Fruit fly (Drosophila melanogaster) whole organism, prepupa: ENCODE measurements around the gene CG6059.

ENCODE experiments used
- Blimp-1 ChIP-seq: fragments of 200-800 bp; sonication (Bioruptor generic); optimal IDR thresholded peaks from 3 replicates; lab custom pipeline; 2017; ENCODE audit warnings: missing biosample characterization, missing genetic modification characterization, mild to moderate bottlenecking, moderate library complexity, missing genetic modification reagents
- CG10669 ChIP-seq: fragments of 200-800 bp; sonication (Bioruptor generic); optimal IDR thresholded peaks from 3 replicates; lab custom pipeline; 2018; ENCODE audit warnings: missing biosample characterization, mild to moderate bottlenecking, missing genetic modification characterization, moderate library complexity
- CG11762 ChIP-seq: fragments of 200-800 bp; sonication (Bioruptor generic); optimal IDR thresholded peaks from 3 replicates; lab custom pipeline; 2016; ENCODE audit warnings: missing biosample characterization, missing genetic modification characterization; ENCODE audit not compliant: insufficient read depth
- CG1621 ChIP-seq: fragments of 200-800 bp; sonication (Bioruptor generic); optimal IDR thresholded peaks from 3 replicates; lab custom pipeline; 2018; ENCODE audit warnings: missing biosample characterization, mild to moderate bottlenecking, missing genetic modification characterization
- CG3032 ChIP-seq: fragments of 200-800 bp; optimal IDR thresholded peaks from 2 replicates; lab custom pipeline; 2019; ENCODE audit warnings: missing biosample characterization, mild to moderate bottlenecking, missing genetic modification characterization, moderate library complexity
- CG32006 ChIP-seq: fragments of 200-800 bp; sonication (Bioruptor generic); optimal IDR thresholded peaks from 3 replicates; lab custom pipeline; 2017; ENCODE audit warnings: missing biosample characterization, mild to moderate bottlenecking, missing genetic modification characterization
- CG34406 ChIP-seq: fragments of 200-800 bp; sonication (Bioruptor generic); optimal IDR thresholded peaks from 3 replicates; lab custom pipeline; 2016; ENCODE audit warnings: missing biosample characterization, missing genetic modification characterization
- CG3919 ChIP-seq: fragments of 200-800 bp; sonication (Bioruptor generic); optimal IDR thresholded peaks from 3 replicates; lab custom pipeline; 2016; ENCODE audit warnings: missing biosample characterization, missing genetic modification characterization
- CG4318 ChIP-seq: fragments of 200-800 bp; sonication (Bioruptor generic); optimal IDR thresholded peaks from 3 replicates; lab custom pipeline; 2017; ENCODE audit warnings: missing biosample characterization, mild to moderate bottlenecking, missing genetic modification characterization
- CG6163 ChIP-seq: fragments of 200-800 bp; sonication (Bioruptor generic); IDR thresholded peaks from 3 replicates; pipeline ENCODE4 v1.3.6; 2022; ENCODE audit warnings: missing biosample characterization, missing genetic modification characterization
- CG6276 ChIP-seq: fragments of 200-800 bp; sonication (Bioruptor generic); optimal IDR thresholded peaks from 2 replicates; lab custom pipeline; 2017; ENCODE audit warnings: missing biosample characterization, mild to moderate bottlenecking, missing genetic modification characterization
- CG6792 ChIP-seq: fragments of 200-800 bp; sonication (Bioruptor generic); optimal IDR thresholded peaks from 3 replicates; lab custom pipeline; 2016; ENCODE audit warnings: missing biosample characterization, missing genetic modification characterization
- CG6808 ChIP-seq: fragments of 200-800 bp; sonication (Bioruptor generic); optimal IDR thresholded peaks from 3 replicates; lab custom pipeline; 2017; ENCODE audit warnings: missing biosample characterization, missing genetic modification characterization, mild to moderate bottlenecking, moderate library complexity, missing genetic modification reagents
- CG6854 ChIP-seq: fragments of 200-800 bp; sonication (Bioruptor generic); optimal IDR thresholded peaks from 2 replicates; lab custom pipeline; 2017; ENCODE audit warnings: missing biosample characterization, mild to moderate bottlenecking, missing genetic modification characterization
- CG7368 ChIP-seq: fragments of 200-800 bp; sonication (Bioruptor generic); optimal IDR thresholded peaks from 3 replicates; lab custom pipeline; 2016; ENCODE audit warnings: missing biosample characterization, missing genetic modification characterization
- CG9139 ChIP-seq: fragments of 200-800 bp; sonication (Bioruptor generic); optimal IDR thresholded peaks from 3 replicates; lab custom pipeline; 2017; ENCODE audit warnings: missing biosample characterization, mild to moderate bottlenecking, missing genetic modification characterization
- Eip75B ChIP-seq: fragments of 200-800 bp; sonication (Bioruptor generic); optimal IDR thresholded peaks from 3 replicates; lab custom pipeline; 2016; ENCODE audit warnings: missing biosample characterization, missing genetic modification characterization
- Eip78C ChIP-seq: fragments of 200-800 bp; sonication (Bioruptor generic); peaks from one replicate; lab custom pipeline; 2016; ENCODE audit warnings: missing biosample characterization, missing genetic modification characterization
- Eip93F ChIP-seq: fragments of 200-800 bp; sonication (Bioruptor generic); optimal IDR thresholded peaks from 2 replicates; lab custom pipeline; 2016; ENCODE audit warnings: missing biosample characterization, mild to moderate bottlenecking, missing genetic modification characterization
- Ets96B ChIP-seq: fragments of 200-800 bp; optimal IDR thresholded peaks from 2 replicates; lab custom pipeline; 2019; ENCODE audit warnings: missing biosample characterization, mild to moderate bottlenecking, missing genetic modification characterization, moderate library complexity
- Gug ChIP-seq: fragments of 200-800 bp; sonication (Bioruptor generic); IDR thresholded peaks from 2 replicates; pipeline ENCODE4 v1.3.6; 2022; ENCODE audit warnings: missing biosample characterization, missing genetic modification characterization
- Hr39 ChIP-seq: fragments of 200-800 bp; sonication (Bioruptor generic); optimal IDR thresholded peaks from 2 replicates; lab custom pipeline; 2016; ENCODE audit warnings: missing biosample characterization, missing genetic modification characterization
- Lpt ChIP-seq: fragments of 200-800 bp; sonication (Bioruptor generic); optimal IDR thresholded peaks from 3 replicates; lab custom pipeline; 2016; ENCODE audit warnings: missing biosample characterization, missing genetic modification characterization
- Met ChIP-seq: fragments of 200-800 bp; sonication (Bioruptor generic); optimal IDR thresholded peaks from 3 replicates; lab custom pipeline; 2016; ENCODE audit warnings: missing biosample characterization, missing genetic modification characterization
- Sox102F ChIP-seq: fragments of 200-800 bp; sonication (Bioruptor generic); optimal IDR thresholded peaks from 2 replicates; lab custom pipeline; 2016; ENCODE audit warnings: missing biosample characterization, mild to moderate bottlenecking, missing genetic modification characterization
- Sox14 ChIP-seq: fragments of 200-800 bp; sonication (Bioruptor generic); optimal IDR thresholded peaks from 3 replicates; lab custom pipeline; 2016; ENCODE audit warnings: missing biosample characterization, missing genetic modification characterization
- Sox15 ChIP-seq: fragments of 200-800 bp; sonication (Bioruptor generic); optimal IDR thresholded peaks from 3 replicates; lab custom pipeline; 2016; ENCODE audit warnings: missing biosample characterization, missing genetic modification characterization
- achi ChIP-seq: fragments of 200-800 bp; sonication (Bioruptor generic); optimal IDR thresholded peaks from 3 replicates; lab custom pipeline; 2016; ENCODE audit warnings: missing biosample characterization, missing genetic modification characterization
- acj6 ChIP-seq: fragments of 200-800 bp; sonication (Bioruptor generic); optimal IDR thresholded peaks from 3 replicates; lab custom pipeline; 2016; ENCODE audit warnings: missing biosample characterization, missing genetic modification characterization
- cyc ChIP-seq: fragments of 200-800 bp; sonication (Bioruptor generic); optimal IDR thresholded peaks from 3 replicates; lab custom pipeline; 2016; ENCODE audit warnings: missing biosample characterization, missing genetic modification characterization
- dac ChIP-seq: fragments of 200-800 bp; sonication (Bioruptor generic); optimal IDR thresholded peaks from 2 replicates; lab custom pipeline; 2017; ENCODE audit warnings: missing biosample characterization, mild to moderate bottlenecking, missing genetic modification characterization
- dsx ChIP-seq: fragments of 200-800 bp; optimal IDR thresholded peaks from 3 replicates; lab custom pipeline; 2019; ENCODE audit warnings: missing biosample characterization, mild to moderate bottlenecking, missing genetic modification characterization, moderate library complexity; ENCODE audit not compliant: poor library complexity, severe bottlenecking
- esn ChIP-seq: fragments of 200-800 bp; sonication (Bioruptor generic); optimal IDR thresholded peaks from 2 replicates; lab custom pipeline; 2016; ENCODE audit warnings: missing biosample characterization, mild to moderate bottlenecking, missing genetic modification characterization, moderate library complexity
- fd59A ChIP-seq: fragments of 200-800 bp; sonication (Bioruptor generic); optimal IDR thresholded peaks from 2 replicates; lab custom pipeline; 2017; ENCODE audit warnings: missing biosample characterization, mild to moderate bottlenecking, missing genetic modification characterization, missing genetic modification reagents
- fd85E ChIP-seq: fragments of 200-800 bp; sonication (Bioruptor generic); optimal IDR thresholded peaks from 3 replicates; lab custom pipeline; 2016; ENCODE audit warnings: missing biosample characterization, missing genetic modification characterization
- fkh ChIP-seq: fragments of 200-800 bp; sonication (Bioruptor generic); optimal IDR thresholded peaks from 3 replicates; lab custom pipeline; 2017; ENCODE audit warnings: missing biosample characterization, mild to moderate bottlenecking, missing genetic modification characterization, moderate library complexity
- lz ChIP-seq: fragments of 200-800 bp; sonication (Bioruptor generic); optimal IDR thresholded peaks from 3 replicates; lab custom pipeline; 2016; ENCODE audit warnings: missing biosample characterization, missing genetic modification characterization
- net ChIP-seq: fragments of 200-800 bp; sonication (Bioruptor generic); optimal IDR thresholded peaks from 3 replicates; lab custom pipeline; 2016; ENCODE audit warnings: missing biosample characterization, missing genetic modification characterization
- pdm3 ChIP-seq: fragments of 200-800 bp; sonication (Bioruptor generic); optimal IDR thresholded peaks from 3 replicates; lab custom pipeline; 2016; ENCODE audit warnings: missing biosample characterization, missing genetic modification characterization
- spab ChIP-seq: fragments of 200-800 bp; sonication (Bioruptor generic); optimal IDR thresholded peaks from 2 replicates; lab custom pipeline; 2017; ENCODE audit warnings: missing biosample characterization, mild to moderate bottlenecking, missing genetic modification characterization, missing genetic modification reagents
- ss ChIP-seq, 2 experiments: fragments of 200-800 bp; sonication (Bioruptor generic); optimal IDR thresholded peaks; 2 replicates in 1 of 2; 3 replicates in 1 of 2; lab custom pipeline; 2017 to 2018; ENCODE audit warnings: mild to moderate bottlenecking in 2 of 2, missing biosample characterization in 2 of 2, missing genetic modification characterization in 2 of 2, moderate library complexity in 1 of 2
- topi ChIP-seq: fragments of 200-800 bp; sonication (Bioruptor generic); optimal IDR thresholded peaks from 3 replicates; lab custom pipeline; 2016; ENCODE audit warnings: missing biosample characterization, missing genetic modification characterization
- vri ChIP-seq: fragments of 200-800 bp; sonication (Bioruptor generic); optimal IDR thresholded peaks from 3 replicates; lab custom pipeline; 2016; ENCODE audit warnings: missing biosample characterization, mild to moderate bottlenecking, missing genetic modification characterization

CG6059 gene

dm6 chr3R:27131408-27131807, 6.9 kb upstream of the CG6059 start:
- TF ChIP-seq Gug (GFP tag; lab: Robert Waterston, UW): no peak
- no peak for TF ChIP-seq Eip93F (GFP tag; lab: Kevin White, UChicago)
- peak; percentile 90 for TF ChIP-seq vri
- peak; percentile 52 for TF ChIP-seq Blimp-1 (GFP tag; lab: Kevin White, UChicago)
- TF ChIP-seq esn (GFP tag; lab: Kevin White, UChicago): peak; percentile 38
- no peak for TF ChIP-seq net (GFP tag; lab: Kevin White, UChicago)
- peak; percentile 36 for TF ChIP-seq Eip78C
- TF ChIP-seq Sox102F (GFP tag; lab: Kevin White, UChicago): peak; percentile 38
- peak; percentile 88 for TF ChIP-seq fkh (GFP tag; lab: Kevin White, UChicago)
- TF ChIP-seq CG6854 (GFP tag; lab: Kevin White, UChicago): peak; percentile 7
- no peak for TF ChIP-seq Lpt (GFP tag; lab: Kevin White, UChicago)
- TF ChIP-seq CG3032 (tag; lab: Kevin White, UChicago): no peak
- no peak for TF ChIP-seq CG6808 (GFP tag; lab: Kevin White, UChicago)
- TF ChIP-seq Sox15 (GFP tag; lab: Kevin White, UChicago): no peak

- TF ChIP-seq Eip93F (GFP tag; lab: Kevin White, UChicago): no peak
- peak; percentile 53 for TF ChIP-seq Eip78C
- peak; percentile 0 for TF ChIP-seq vri
These were observed 6.2 kb upstream of the CG6059 start for dm6 chr3R:27130551-27131161.

- TF ChIP-seq CG7368: peak; percentile 71
- peak; percentile 66 for TF ChIP-seq Ets96B (tag; lab: Kevin White, UChicago)
- peak; percentile 33 for TF ChIP-seq fd59A (GFP tag; lab: Kevin White, UChicago)
- TF ChIP-seq CG6163 (GFP tag; lab: Robert Waterston, UW): peak; percentile 78
- peak; percentile 73 for TF ChIP-seq cyc
- TF ChIP-seq Sox14 (GFP tag; lab: Kevin White, UChicago): peak; percentile 67
- peak; percentile 68 for TF ChIP-seq achi (GFP tag; lab: Kevin White, UChicago)
- TF ChIP-seq fd85E (GFP tag; lab: Kevin White, UChicago): peak; percentile 51
- TF ChIP-seq CG10669 (GFP tag; lab: Kevin White, UChicago): peak; percentile 60
- TF ChIP-seq Met: peak; percentile 85
- TF ChIP-seq Eip75B (GFP tag; lab: Kevin White, UChicago): peak; percentile 69
- TF ChIP-seq ss (GFP tag; optimal IDR thresholded peaks at IDR 0.05; lab: Kevin White, UChicago): peak; percentile 5 to 68
- TF ChIP-seq Hr39 (GFP tag; lab: Kevin White, UChicago): peak; percentile 82
- peak; percentile 67 for TF ChIP-seq dsx (GFP tag; lab: Kevin White, UChicago)
- peak; percentile 81 for TF ChIP-seq pdm3
- peak; percentile 72 for TF ChIP-seq lz (GFP tag; lab: Kevin White, UChicago)
- TF ChIP-seq CG6854 (GFP tag; lab: Kevin White, UChicago): no peak
- TF ChIP-seq Sox15 (GFP tag; lab: Kevin White, UChicago): peak; percentile 59
- TF ChIP-seq Eip93F (GFP tag; lab: Kevin White, UChicago): peak; percentile 9
- peak; percentile 24 for TF ChIP-seq spab (GFP tag; lab: Kevin White, UChicago)
- peak; percentile 27 for TF ChIP-seq CG1621 (tag; lab: Kevin White, UChicago)
- peak; percentile 81 for TF ChIP-seq CG3919 (GFP tag; lab: Kevin White, UChicago)
- peak; percentile 76 for TF ChIP-seq acj6 (GFP tag; lab: Kevin White, UChicago)
- TF ChIP-seq CG4318: peak; percentile 49
- TF ChIP-seq CG34406 (GFP tag; lab: Kevin White, UChicago): peak; percentile 69
- TF ChIP-seq CG32006 (GFP tag; lab: Kevin White, UChicago): peak; percentile 72
- peak; percentile 94 for TF ChIP-seq Eip78C
- no peak for TF ChIP-seq dac (GFP tag; lab: Kevin White, UChicago)
- TF ChIP-seq CG6792 (GFP tag; lab: Kevin White, UChicago): peak; percentile 70
- TF ChIP-seq Gug (GFP tag; lab: Robert Waterston, UW): peak; percentile 67
- peak; percentile 69 for TF ChIP-seq CG6276 (GFP tag; lab: Kevin White, UChicago)
- TF ChIP-seq CG9139 (GFP tag; lab: Kevin White, UChicago): no peak
- peak; percentile 89 for TF ChIP-seq topi (GFP tag; lab: Kevin White, UChicago)
- peak; percentile 69 for TF ChIP-seq vri
- peak; percentile 53 for TF ChIP-seq CG11762 (GFP tag; lab: Kevin White, UChicago)
These were observed 5.3 kb upstream of the CG6059 start for dm6 chr3R:27129580-27130385.
